Worm (Caenorhabditis elegans) whole organism, L4 larva: Measurements from ENCODE around the gene cam-1.
A peak's percentile ranks its signal among the peaks of the same experiment; 100 is the strongest.

Experiments
- F10B5.3 ChIP-seq: sonication (generic microtip); optimal IDR thresholded peaks from 2 replicates; lab custom pipeline; 2016; ENCODE audit warnings: mild to moderate bottlenecking, missing genetic modification characterization, missing compliant biosample characterization
- F26F4.8 ChIP-seq: fragments of 200-800 bp; sonication (Bioruptor generic); conservative IDR thresholded peaks from 2 replicates; pipeline ENCODE4 v1.3.6; 2022; ENCODE audit warnings: missing genetic modification characterization, missing compliant biosample characterization
- F37D6.2 ChIP-seq: sonication (generic microtip); optimal IDR thresholded peaks from 2 replicates; lab custom pipeline; 2016; ENCODE audit warnings: mild to moderate bottlenecking, missing genetic modification characterization, missing compliant biosample characterization
- T26A8.4 ChIP-seq: fragments of 200-800 bp; sonication (Bioruptor generic); IDR thresholded peaks from 2 replicates; pipeline ENCODE4 v1.3.6; 2022; ENCODE audit warnings: missing genetic modification characterization, missing compliant biosample characterization
- Y48G9A.11 ChIP-seq: fragments of 200-800 bp; sonication (Bioruptor generic); IDR thresholded peaks from 2 replicates; pipeline ENCODE4 v1.3.6; 2022; ENCODE audit warnings: missing genetic modification reagents, missing genetic modification characterization, missing compliant biosample characterization
- ZK337.2 ChIP-seq: fragments of 200-800 bp; sonication (Bioruptor generic); IDR thresholded peaks from 2 replicates; pipeline ENCODE4 v1.3.6; 2022; ENCODE audit warnings: missing genetic modification reagents, missing genetic modification characterization, missing compliant biosample characterization
- aha-1 ChIP-seq: fragments of 150-350 bp; peaks from one replicate; lab custom pipeline; 2014; ENCODE audit warnings: missing biosample characterization, missing genetic modification characterization
- arid-1 ChIP-seq: fragments of 200-800 bp; sonication (Bioruptor generic); conservative IDR thresholded peaks from 2 replicates; pipeline ENCODE4 v1.3.6; 2022; ENCODE audit warnings: missing genetic modification reagents, missing genetic modification characterization, missing compliant biosample characterization
- ceh-32 ChIP-seq: sonication (generic microtip); optimal IDR thresholded peaks from 2 replicates; lab custom pipeline; 2016; ENCODE audit warnings: mild to moderate bottlenecking, missing genetic modification characterization, missing compliant biosample characterization; ENCODE audit not compliant: poor library complexity
- ceh-62 ChIP-seq: sonication (generic microtip); optimal IDR thresholded peaks from 2 replicates; lab custom pipeline; 2017; ENCODE audit warnings: missing biosample characterization, missing genetic modification characterization
- ceh-82 ChIP-seq: sonication (generic microtip); optimal IDR thresholded peaks from 2 replicates; lab custom pipeline; 2017; ENCODE audit warnings: missing biosample characterization, missing genetic modification characterization
- daf-16 ChIP-seq, 3 experiments: sonication (generic microtip); optimal IDR thresholded peaks; 2 replicates each; lab custom pipeline; 2016 to 2017; ENCODE audit warnings: missing genetic modification characterization in 3 of 3, missing genetic modification reagents in 3 of 3, mild to moderate bottlenecking in 2 of 3, missing compliant biosample characterization in 2 of 3, missing biosample characterization in 1 of 3, moderate library complexity in 1 of 3
- daf-19 ChIP-seq: fragments of 200-800 bp; sonication (Bioruptor generic); conservative IDR thresholded peaks from 2 replicates; pipeline ENCODE4 v1.3.6; 2022; ENCODE audit warnings: missing genetic modification characterization, missing compliant biosample characterization
- dmd-6 ChIP-seq: fragments of 200-800 bp; sonication (Bioruptor generic); IDR thresholded peaks from 2 replicates; pipeline ENCODE4 v1.3.6; 2022; ENCODE audit warnings: missing genetic modification reagents, missing genetic modification characterization, missing compliant biosample characterization
- duxl-1 ChIP-seq: sonication (generic microtip); optimal IDR thresholded peaks from 2 replicates; lab custom pipeline; 2016; ENCODE audit warnings: mild to moderate bottlenecking, missing genetic modification characterization, moderate library complexity, missing compliant biosample characterization; ENCODE audit not compliant: poor library complexity
- egl-27 ChIP-seq: sonication (generic microtip); optimal IDR thresholded peaks from 3 replicates; lab custom pipeline; 2017; ENCODE audit warnings: missing biosample characterization, missing genetic modification reagents, missing genetic modification characterization
- gei-8 ChIP-seq: fragments of 200-800 bp; sonication (Bioruptor generic); optimal IDR thresholded peaks from 2 replicates; lab custom pipeline; 2018; ENCODE audit warnings: mild to moderate bottlenecking, missing genetic modification characterization, missing compliant biosample characterization
- hlh-11 ChIP-seq: fragments of 200-800 bp; sonication (Bioruptor generic); optimal IDR thresholded peaks from 2 replicates; lab custom pipeline; 2018; ENCODE audit warnings: mild to moderate bottlenecking, missing genetic modification characterization, missing compliant biosample characterization
- jun-1 ChIP-seq: fragments of 150-350 bp; optimal IDR thresholded peaks from 2 replicates; lab custom pipeline; 2014; ENCODE audit warnings: missing biosample characterization, missing genetic modification reagents, missing genetic modification characterization
- lin-1 ChIP-seq: fragments of 200-800 bp; sonication (Bioruptor generic); IDR thresholded peaks from 2 replicates; pipeline ENCODE4 v1.3.6; 2022; ENCODE audit warnings: missing genetic modification reagents, missing genetic modification characterization, missing compliant biosample characterization
- madf-9 ChIP-seq: fragments of 200-800 bp; sonication (Bioruptor generic); conservative IDR thresholded peaks from 2 replicates; pipeline ENCODE4 v1.3.6; 2022; ENCODE audit warnings: missing genetic modification reagents, missing genetic modification characterization, missing compliant biosample characterization
- mdl-1 ChIP-seq, 2 experiments: fragments of 150-350 bp in 1 of 2; sonication (generic microtip) in 1 of 2; optimal IDR thresholded peaks; 2 replicates each; lab custom pipeline; 2014 to 2017; ENCODE audit warnings: missing biosample characterization in 2 of 2, missing genetic modification characterization in 2 of 2
- mes-2 ChIP-seq: sonication (generic microtip); optimal IDR thresholded peaks from 2 replicates; lab custom pipeline; 2016; ENCODE audit warnings: missing genotype, mild to moderate bottlenecking, missing genetic modification characterization, missing compliant biosample characterization; ENCODE audit not compliant: poor library complexity, severe bottlenecking
- nhr-11 ChIP-seq: fragments of 150-350 bp; optimal IDR thresholded peaks from 2 replicates; lab custom pipeline; 2014; ENCODE audit warnings: missing biosample characterization, missing genetic modification characterization
- nhr-111 ChIP-seq: fragments of 200-800 bp; sonication (Bioruptor generic); optimal IDR thresholded peaks from 2 replicates; lab custom pipeline; 2018; ENCODE audit warnings: mild to moderate bottlenecking, missing genetic modification characterization, missing compliant biosample characterization
- nhr-237 ChIP-seq: sonication (generic microtip); optimal IDR thresholded peaks from 2 replicates; lab custom pipeline; 2017; ENCODE audit warnings: missing biosample characterization, missing genetic modification characterization
- nhr-28 ChIP-seq: fragments of 150-350 bp; optimal IDR thresholded peaks from 2 replicates; lab custom pipeline; 2014; ENCODE audit warnings: missing biosample characterization, missing genetic modification characterization
- nhr-6 ChIP-seq: fragments of 150-350 bp; optimal IDR thresholded peaks from 2 replicates; lab custom pipeline; 2014; ENCODE audit warnings: missing biosample characterization, missing genetic modification characterization
- nhr-77 ChIP-seq: fragments of 150-350 bp; optimal IDR thresholded peaks from 2 replicates; lab custom pipeline; 2014; ENCODE audit warnings: missing biosample characterization, missing genetic modification characterization
- pha-4 ChIP-seq, 2 experiments: fragments of 150-350 bp in 1 of 2; fragments of 200-800 bp in 1 of 2; sonication (Bioruptor generic) in 1 of 2; IDR thresholded peaks in 1 of 2; optimal IDR thresholded peaks in 1 of 2; 2 replicates each; pipeline versions ENCODE4 v1.3.6 to Lab custom; 2014 to 2022; ENCODE audit warnings: missing genetic modification characterization in 2 of 2, missing genetic modification reagents in 2 of 2, missing biosample characterization in 1 of 2, missing compliant biosample characterization in 1 of 2
- php-3 ChIP-seq: fragments of 200-800 bp; sonication (Bioruptor generic); IDR thresholded peaks from 2 replicates; pipeline ENCODE4 v1.3.6; 2022; ENCODE audit warnings: missing genetic modification reagents, missing genetic modification characterization, missing compliant biosample characterization
- rbr-2 ChIP-seq: sonication (generic microtip); optimal IDR thresholded peaks from 2 replicates; lab custom pipeline; 2016; ENCODE audit warnings: missing genotype, missing genetic modification characterization, missing compliant biosample characterization
- set-16 ChIP-seq: fragments of 200-800 bp; sonication (Bioruptor generic); IDR thresholded peaks from 2 replicates; pipeline ENCODE4 v1.3.6; 2022; ENCODE audit warnings: missing genetic modification reagents, missing genetic modification characterization, missing compliant biosample characterization
- snpc-1.2 ChIP-seq: fragments of 200-800 bp; sonication (Bioruptor generic); IDR thresholded peaks from 2 replicates; pipeline ENCODE4 v1.3.6; 2022; ENCODE audit warnings: missing genetic modification reagents, missing genetic modification characterization, missing compliant biosample characterization
- spr-3 ChIP-seq: fragments of 200-800 bp; sonication (Bioruptor generic); optimal IDR thresholded peaks from 2 replicates; lab custom pipeline; 2018; ENCODE audit warnings: mild to moderate bottlenecking, missing genetic modification characterization, missing compliant biosample characterization
- tag-97 ChIP-seq: fragments of 200-800 bp; sonication (Bioruptor generic); IDR thresholded peaks from 2 replicates; pipeline ENCODE4 v1.3.6; 2022; ENCODE audit warnings: missing genetic modification characterization, missing compliant biosample characterization
- unc-130 ChIP-seq: sonication (generic microtip); optimal IDR thresholded peaks from 2 replicates; lab custom pipeline; 2016; ENCODE audit warnings: missing genetic modification reagents, missing genetic modification characterization, missing compliant biosample characterization
- unc-62 ChIP-seq, 3 experiments: fragments of 150-350 bp in 1 of 3; sonication (generic microtip); optimal IDR thresholded peaks in 2 of 3; peaks in 1 of 3; 1 replicate in 1 of 3; 2 replicates in 2 of 3; lab custom pipeline; 2014 to 2017; ENCODE audit warnings: missing biosample characterization in 3 of 3, missing genetic modification characterization in 3 of 3, missing genetic modification reagents in 3 of 3, missing genotype in 1 of 3
- vab-7 ChIP-seq: fragments of 200-800 bp; sonication (Bioruptor generic); IDR thresholded peaks from 2 replicates; pipeline ENCODE4 v1.3.6; 2022; ENCODE audit warnings: missing genetic modification reagents, missing genetic modification characterization, missing compliant biosample characterization
- zfp-3 ChIP-seq: fragments of 200-800 bp; sonication (Bioruptor generic); conservative IDR thresholded peaks from 2 replicates; pipeline ENCODE4 v1.3.6; 2022; ENCODE audit warnings: missing genetic modification reagents, missing genetic modification characterization, missing compliant biosample characterization
- ztf-11 ChIP-seq: fragments of 150-350 bp; optimal IDR thresholded peaks from 2 replicates; lab custom pipeline; 2014; ENCODE audit warnings: missing biosample characterization, missing genetic modification characterization

Gene cam-1

DNA sequence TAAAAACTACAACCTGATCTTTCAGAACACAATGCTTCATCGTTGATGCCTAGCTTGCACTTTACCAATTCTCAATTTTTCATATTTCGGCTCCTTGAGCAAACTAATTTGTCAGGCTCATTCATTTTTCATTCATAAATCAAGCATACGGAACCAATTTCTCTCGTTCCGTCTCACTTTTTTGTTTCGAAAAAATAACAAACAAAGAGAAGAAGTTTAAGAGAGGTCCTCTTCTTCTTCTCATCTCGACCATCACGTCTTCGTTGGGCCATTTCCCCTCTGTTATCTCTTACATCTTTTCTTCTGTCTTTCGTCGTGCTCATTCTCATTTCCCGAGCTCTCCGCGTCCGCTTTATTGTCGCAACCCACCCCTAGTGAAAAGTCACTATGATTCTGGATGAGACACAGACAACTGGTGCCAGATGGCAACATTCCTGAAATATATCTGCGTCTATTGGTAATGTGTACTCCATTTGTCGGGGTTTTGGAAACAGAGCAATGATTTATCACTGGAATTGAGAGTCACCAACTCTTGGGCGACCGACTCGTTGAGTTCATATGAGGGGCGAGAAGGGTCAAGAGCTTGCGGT is 45.3 kb downstream of the cam-1 start (continued):
- TF ChIP-seq nhr-6 (no peak), jun-1 (tag; lab: Kevin White, UChicago) (no peak), nhr-237 (tag; lab: Kevin White, UChicago) (no peak), egl-27 (tag; lab: Kevin White, UChicago) (no peak), madf-9 (GFP tag; lab: Robert Waterston, UW) (no peak), daf-19 (GFP tag; lab: Robert Waterston, UW) (no peak), Y48G9A.11 (GFP tag; lab: Robert Waterston, UW) (no peak), ZK337.2 (GFP tag; lab: Robert Waterston, UW) (no peak), unc-130 (GFP tag; lab: Kevin White, UChicago) (no peak)

DNA sequence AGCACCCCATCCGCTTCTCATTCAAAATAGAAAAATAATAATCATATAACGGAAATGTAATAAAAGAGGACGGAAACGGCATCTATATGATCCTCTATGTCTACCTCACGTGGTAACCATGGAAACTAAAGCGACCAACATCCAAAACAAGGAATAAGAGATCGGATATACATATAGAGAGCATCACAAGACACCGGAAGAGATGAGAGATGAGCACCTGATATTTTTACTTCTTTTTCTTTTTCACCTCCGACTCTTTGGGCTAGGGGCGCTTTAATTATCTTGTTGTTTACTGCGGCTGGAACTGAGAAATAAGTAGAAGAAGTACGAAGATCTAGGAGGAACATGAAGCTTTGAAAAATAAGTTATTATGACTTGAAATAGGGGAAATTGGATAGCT is 46.3 kb downstream of the cam-1 start:
- TF ChIP-seq unc-62 (GFP tag; optimal IDR thresholded peaks at IDR 0.05 in 1 of 2; lab: Kevin White, UChicago) (peak in 1 of 2 experiments; percentile 36), unc-62 (tag; optimal IDR thresholded peaks at IDR 0.05; lab: Kevin White, UChicago) (no peak), pha-4 (GFP tag; IDR thresholded peaks at IDR 0.05; lab: Robert Waterston, UW) (no peak), pha-4 (tag; optimal IDR thresholded peaks at IDR 0.05; lab: Kevin White, UChicago) (no peak), nhr-11 (tag; lab: Kevin White, UChicago) (peak; percentile 46)

ce11 chrII:9262845-9263402 is 47.2 kb downstream of the cam-1 start:
- TF ChIP-seq aha-1 (peak; percentile 64), duxl-1 (tag; lab: Kevin White, UChicago) (no peak)
- TF ChIP-seq, all 104 proteins: peak for 1

DNA sequence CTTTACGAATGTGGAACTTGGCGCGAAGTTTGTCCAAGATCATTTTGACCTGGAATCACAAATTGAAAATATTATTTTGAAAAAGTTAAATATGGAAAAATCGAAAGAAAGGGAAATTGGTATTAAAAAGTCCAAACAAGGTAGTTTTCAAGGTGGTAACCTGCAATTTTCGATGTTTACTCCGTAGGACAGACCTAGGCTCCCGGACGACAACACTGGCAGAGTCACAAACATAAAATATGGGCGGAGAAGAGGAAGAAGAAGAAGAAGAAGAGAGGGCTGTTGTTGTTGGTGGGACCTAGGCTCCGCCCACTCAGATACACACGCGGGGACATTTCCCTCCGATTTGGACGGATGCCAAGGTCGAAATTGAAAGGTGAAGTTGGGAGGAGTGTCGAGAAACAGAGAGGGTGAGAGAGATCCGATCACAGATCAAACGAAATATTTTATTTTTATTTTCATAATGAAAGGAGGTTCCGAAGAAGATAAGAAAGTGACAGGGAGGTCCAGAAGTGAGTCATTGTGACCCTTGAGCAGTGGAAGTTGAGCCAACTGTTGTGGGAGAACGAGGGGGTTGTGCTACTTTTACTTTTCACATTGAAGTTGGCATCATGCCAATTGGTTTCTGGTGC is 48.1 kb downstream of the cam-1 start, which contains the start of gene aqp-2:
TSS of gene aqp-2 (minus strand) at position 51 of the 632 bp plus-strand sequence.
- TF ChIP-seq nhr-77 (no peak), unc-62 (GFP tag; optimal IDR thresholded peaks at IDR 0.05 in 1 of 2; lab: Kevin White, UChicago) (peak in 1 of 2 experiments; percentile 56), unc-62 (tag; optimal IDR thresholded peaks at IDR 0.05; lab: Kevin White, UChicago) (no peak), nhr-6 (no peak), mes-2 (no peak), vab-7 (GFP tag; lab: Robert Waterston, UW) (no peak), ceh-32 (tag; lab: Kevin White, UChicago) (no peak), F37D6.2 (tag; lab: Kevin White, UChicago) (no peak), tag-97 (GFP tag; lab: Robert Waterston, UW) (no peak), F10B5.3 (tag; lab: Kevin White, UChicago) (no peak), nhr-111 (no peak), ceh-62 (tag; lab: Kevin White, UChicago) (no peak), set-16 (GFP tag; lab: Robert Waterston, UW) (peak; percentile 31; the same call in 1 of the 2 replicates), ztf-11 (tag; lab: Kevin White, UChicago) (no peak), T26A8.4 (GFP tag; lab: Robert Waterston, UW) (no peak), jun-1 (tag; lab: Kevin White, UChicago) (no peak), F26F4.8 (no peak), dmd-6 (no peak), ceh-82 (no peak), nhr-11 (tag; lab: Kevin White, UChicago) (peak; percentile 28), daf-16 (GFP tag; optimal IDR thresholded peaks at IDR 0.05; lab: Kevin White, UChicago) (peak in 1 of 2 experiments; percentile 97), daf-16 (tag; optimal IDR thresholded peaks at IDR 0.05; lab: Kevin White, UChicago) (no peak), gei-8 (GFP tag; lab: Kevin White, UChicago) (no peak), lin-1 (no peak), rbr-2 (no peak), snpc-1.2 (no peak), spr-3 (no peak), hlh-11 (tag; lab: Kevin White, UChicago) (peak; percentile 50), mdl-1 (tag; optimal IDR thresholded peaks at IDR 0.05; lab: Kevin White, UChicago) (peak in 1 of 2 experiments; percentile 39), nhr-28 (tag; lab: Kevin White, UChicago) (no peak), zfp-3 (GFP tag; lab: Robert Waterston, UW) (no peak), php-3 (GFP tag; lab: Robert Waterston, UW) (no peak), arid-1 (no peak)
